Worm (Caenorhabditis elegans): ENCODE results near the gene mrpl-18.

The mrpl-18 gene

ce11 chrIII:8172609-8173133 lies 27.9 kb downstream of the mrpl-18 start:
- TF ChIP-seq unc-62 (GFP tag; optimal IDR thresholded peaks at IDR 0.05), result no peak

ce11 chrIII:8175263-8175662 lies 30.4 kb downstream of the mrpl-18 start:
- no peak for TF ChIP-seq unc-62 (GFP tag; optimal IDR thresholded peaks at IDR 0.05)

ce11 chrIII:8176265-8176664 lies 31.4 kb downstream of the mrpl-18 start, which contains the start of gene C50C3.12:
Gene C50C3.12, plus strand, starts transcription at chrIII:8176565.
- TF ChIP-seq unc-62 (GFP tag; optimal IDR thresholded peaks at IDR 0.05), result no peak

ce11 chrIII:8178924-8179323 lies 34.1 kb downstream of the mrpl-18 start, which contains the start of gene C50C3.5:
Gene C50C3.5, plus strand, starts transcription at chrIII:8179224.
- TF ChIP-seq unc-62 (GFP tag; optimal IDR thresholded peaks at IDR 0.05), result no peak

- TF ChIP-seq unc-62 (GFP tag; optimal IDR thresholded peaks at IDR 0.05), result no peak
Observed at ce11 chrIII:8181581-8181980, 36.8 kb downstream of the mrpl-18 start, which contains the start of gene spc-2. Gene spc-2, plus strand, starts transcription at chrIII:8181881.

ce11 chrIII:8182573-8182972 lies 37.8 kb downstream of the mrpl-18 start:
- no peak for TF ChIP-seq unc-62 (GFP tag; optimal IDR thresholded peaks at IDR 0.05)

- no peak for TF ChIP-seq unc-62 (GFP tag; optimal IDR thresholded peaks at IDR 0.05)
Observed at ce11 chrIII:8185130-8185529, 40.3 kb downstream of the mrpl-18 start.

ce11 chrIII:8190505-8190904 lies 45.7 kb downstream of the mrpl-18 start, which contains the start of gene C50C3.19:
Gene C50C3.19, plus strand, starts transcription at chrIII:8190805.
- TF ChIP-seq unc-62 (GFP tag; optimal IDR thresholded peaks at IDR 0.05), result no peak

ce11 chrIII:8191695-8192094 lies 46.9 kb downstream of the mrpl-18 start, which contains the start of gene C50C3.1:
Gene C50C3.1, plus strand, starts transcription at chrIII:8191995.
- no peak for TF ChIP-seq unc-62 (GFP tag; optimal IDR thresholded peaks at IDR 0.05)
